Fruit fly (Drosophila melanogaster): ENCODE results near the gene cad.
A peak's percentile ranks its signal among the peaks of the same experiment; 100 is the strongest.

The cad gene

DNA sequence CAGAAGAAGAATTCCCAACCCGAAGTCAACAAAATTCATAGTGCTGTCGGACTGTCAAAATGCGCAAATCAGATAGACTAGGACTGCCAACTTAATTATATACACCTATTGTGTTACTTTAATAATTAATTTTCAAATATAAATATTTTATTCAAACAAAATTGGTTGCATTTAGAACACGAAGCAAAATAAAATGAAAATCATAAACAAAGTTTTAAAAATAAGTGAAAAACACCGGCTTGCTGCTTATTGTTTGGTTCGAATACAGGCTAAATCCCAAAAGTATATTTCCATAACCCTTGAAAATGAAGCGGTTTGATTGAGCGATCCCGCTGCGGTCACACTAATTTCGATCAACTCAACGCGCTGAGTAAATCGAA, 12.7 kb upstream of the cad start, which contains the start of the genes Rhau and dia (continued):
- peak; percentile 38 for TF ChIP-seq CG13424 (tag; optimal IDR thresholded peaks at IDR 0.05)
- TF ChIP-seq Dip3 (GFP tag; optimal IDR thresholded peaks at IDR 0.05) = peak; percentile 4
- TF ChIP-seq CG5245 (GFP tag; optimal IDR thresholded peaks at IDR 0.05) = no peak
- TF ChIP-seq Xbp1 (GFP tag; optimal IDR thresholded peaks at IDR 0.05) = peak; percentile 46
- TF ChIP-seq tll (GFP tag; optimal IDR thresholded peaks at IDR 0.05) = peak in 1 of 2 experiments; percentile 75
- TF ChIP-seq Hsf (GFP tag; optimal IDR thresholded peaks at IDR 0.05) = no peak
- TF ChIP-seq fd102C (GFP tag; optimal IDR thresholded peaks at IDR 0.05) = no peak
- peak; percentile 24; the same call in 1 of the 3 replicates for TF ChIP-seq knrl (GFP tag; IDR thresholded peaks at IDR 0.05; ENCODE audit: partially characterized antibody)
- no peak for TF ChIP-seq CG31224 (GFP tag; IDR thresholded peaks at IDR 0.05)
- TF ChIP-seq NfI (GFP tag; optimal IDR thresholded peaks at IDR 0.05) = peak; percentile 29
- peak; percentile 83 for TF ChIP-seq CG12659 (GFP tag; optimal IDR thresholded peaks at IDR 0.05)
- no peak for TF ChIP-seq CG10274 (GFP tag; optimal IDR thresholded peaks at IDR 0.05)
- no peak for TF ChIP-seq hbn (GFP tag; IDR thresholded peaks at IDR 0.05; ENCODE audit: partially characterized antibody)
- TF ChIP-seq CG12942 (GFP tag; optimal IDR thresholded peaks at IDR 0.05) = peak; percentile 7
- peak; percentile 45 for TF ChIP-seq CG9817 (tag; optimal IDR thresholded peaks at IDR 0.05)
- 0 out of 2 replicates have a peak, but pooled peaks have one; percentile 33 for TF ChIP-seq NFAT (GFP tag; IDR thresholded peaks at IDR 0.05)
- TF ChIP-seq CG2116 (GFP tag; optimal IDR thresholded peaks at IDR 0.05) = peak; percentile 74
- TF ChIP-seq CG10209 (GFP tag; optimal IDR thresholded peaks at IDR 0.05) = no peak
- peak; percentile 44 for TF ChIP-seq lilli (GFP tag; optimal IDR thresholded peaks at IDR 0.05)
- TF ChIP-seq grn (GFP tag; optimal IDR thresholded peaks at IDR 0.05) = peak; percentile 22

DNA sequence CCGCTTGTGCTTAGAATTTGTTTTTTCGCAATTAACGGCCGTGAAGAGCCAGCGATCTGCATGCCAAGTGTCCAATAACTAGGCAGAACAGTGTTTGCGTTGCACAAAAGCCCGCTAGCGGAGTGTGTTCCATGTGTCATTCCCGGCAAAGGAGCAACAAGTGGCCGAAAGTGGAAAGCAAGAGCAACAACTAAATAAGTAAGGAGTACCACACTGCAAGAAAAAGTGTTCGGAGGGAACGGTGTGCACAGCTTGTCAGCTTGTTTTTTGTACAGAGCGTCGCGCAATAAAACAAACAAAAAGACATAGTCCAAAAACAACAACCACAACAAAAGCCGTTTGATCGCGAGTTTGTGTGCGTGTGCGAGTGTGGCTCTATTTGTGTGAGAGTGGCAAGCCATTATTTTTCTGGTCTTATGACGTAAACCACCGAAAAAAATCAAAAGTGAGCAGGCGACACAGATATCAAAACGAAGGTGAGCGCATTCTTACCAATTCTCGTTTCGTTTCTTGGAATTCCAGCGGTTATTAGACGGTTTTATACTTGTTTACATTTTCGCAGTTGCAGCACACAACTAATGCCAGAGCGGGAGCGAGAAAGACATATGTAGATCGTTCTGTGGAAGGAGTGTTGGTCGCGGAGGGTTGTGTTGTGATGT, 12.2 kb upstream of the cad start:
- no peak for TF ChIP-seq Dbx (GFP tag; IDR thresholded peaks at IDR 0.05)
- TF ChIP-seq Neu2 (GFP tag; optimal IDR thresholded peaks at IDR 0.05; ENCODE audit: borderline replicate concordance) = no peak
- no peak for TF ChIP-seq tup (GFP tag; optimal IDR thresholded peaks at IDR 0.05)
- no peak for TF ChIP-seq jing (GFP tag; optimal IDR thresholded peaks at IDR 0.05)
- TF ChIP-seq CG12659 (GFP tag; optimal IDR thresholded peaks at IDR 0.05) = peak; percentile 29
- no peak for TF ChIP-seq CG15073 (GFP tag; optimal IDR thresholded peaks at IDR 0.05)
- peak; percentile 31 for TF ChIP-seq CG15479 (GFP tag; optimal IDR thresholded peaks at IDR 0.05)
- TF ChIP-seq Lpt (GFP tag; optimal IDR thresholded peaks at IDR 0.05) = no peak
- TF ChIP-seq gt (GFP tag; IDR thresholded peaks at IDR 0.05) = no peak
- no peak for TF ChIP-seq Scr (GFP tag; IDR thresholded peaks at IDR 0.05; ENCODE audit: partially characterized antibody)
- TF ChIP-seq btn (GFP tag; optimal IDR thresholded peaks at IDR 0.05) = no peak
- no peak for TF ChIP-seq CG4404 (GFP tag; IDR thresholded peaks at IDR 0.05)
- no peak for TF ChIP-seq CG8359 (GFP tag; optimal IDR thresholded peaks at IDR 0.05; ENCODE audit: borderline replicate concordance)
- TF ChIP-seq gcm (GFP tag; optimal IDR thresholded peaks at IDR 0.05) = no peak
- TF ChIP-seq sc (optimal IDR thresholded peaks at IDR 0.05) = no peak
- no peak for TF ChIP-seq sc (GFP tag; optimal IDR thresholded peaks at IDR 0.05)
- TF ChIP-seq Hr39 (optimal IDR thresholded peaks at IDR 0.05) = no peak
- 0 out of 2 replicates have a peak, but pooled peaks have one; percentile 10 for TF ChIP-seq lmd (GFP tag; IDR thresholded peaks at IDR 0.05)
- TF ChIP-seq prd (optimal IDR thresholded peaks at IDR 0.05) = no peak
- no peak for TF ChIP-seq prd (GFP tag; IDR thresholded peaks at IDR 0.05)
- TF ChIP-seq CG7987 (GFP tag; optimal IDR thresholded peaks at IDR 0.05) = no peak
- no peak for TF ChIP-seq NC2β (GFP tag; optimal IDR thresholded peaks at IDR 0.05)
- TF ChIP-seq ken (GFP tag; IDR thresholded peaks at IDR 0.05) = no peak
- TF ChIP-seq CG3065 (GFP tag; optimal IDR thresholded peaks at IDR 0.05) = no peak
- no peak for TF ChIP-seq CG15011 (GFP tag; optimal IDR thresholded peaks at IDR 0.05)
- no peak for TF ChIP-seq CG10654 (GFP tag; optimal IDR thresholded peaks at IDR 0.05)
- no peak for TF ChIP-seq CG9609 (GFP tag; optimal IDR thresholded peaks at IDR 0.05)
- TF ChIP-seq hth (optimal IDR thresholded peaks at IDR 0.05) = no peak
- peak; percentile 21 for TF ChIP-seq CG11398 (GFP tag; optimal IDR thresholded peaks at IDR 0.05)
- TF ChIP-seq CG3847 (GFP tag; IDR thresholded peaks at IDR 0.05) = no peak
- no peak for TF ChIP-seq yki (optimal IDR thresholded peaks at IDR 0.05)
- TF ChIP-seq CG18764 (GFP tag; optimal IDR thresholded peaks at IDR 0.05) = no peak

Data from whole organism, embryonic.